Fruit fly (Drosophila melanogaster) whole organism, embryonic: ENCODE results near the gene crq.

Source experiments
- Blimp-1 ChIP-seq: fragments of 200-800 bp; sonication (Bioruptor generic); optimal IDR thresholded peaks from 3 replicates; lab custom pipeline; 2018; ENCODE audit warnings: missing biosample characterization, missing genetic modification characterization, mild to moderate bottlenecking, moderate library complexity, missing genetic modification reagents
- CG11695 ChIP-seq: fragments of 200-800 bp; sonication (Bioruptor generic); IDR thresholded peaks from 3 replicates; pipeline ENCODE4 v1.3.6; 2022; ENCODE audit warnings: missing biosample characterization, missing genetic modification characterization
- CG11696 ChIP-seq: fragments of 200-800 bp; sonication (Bioruptor generic); IDR thresholded peaks from 2 replicates; pipeline ENCODE4 v1.3.6; 2022; ENCODE audit warnings: missing biosample characterization, missing genetic modification characterization
- CG15514 ChIP-seq: fragments of 200-800 bp; sonication (Bioruptor generic); optimal IDR thresholded peaks from 3 replicates; lab custom pipeline; 2017; ENCODE audit warnings: missing biosample characterization, missing genetic modification characterization, mild to moderate bottlenecking, moderate library complexity, missing genetic modification reagents
- CG1603 ChIP-seq: fragments of 200-800 bp; sonication (Bioruptor generic); optimal IDR thresholded peaks from 2 replicates; lab custom pipeline; 2019; ENCODE audit warnings: missing biosample characterization, mild to moderate bottlenecking, missing genetic modification characterization, moderate library complexity
- CG17186 ChIP-seq: fragments of 200-800 bp; sonication (Bioruptor generic); optimal IDR thresholded peaks from 3 replicates; lab custom pipeline; 2017; ENCODE audit warnings: missing biosample characterization, missing genetic modification reagents, missing genetic modification characterization
- CG17385 ChIP-seq: fragments of 200-800 bp; sonication (Bioruptor generic); optimal IDR thresholded peaks from 3 replicates; lab custom pipeline; 2018; ENCODE audit warnings: missing biosample characterization, mild to moderate bottlenecking, missing genetic modification characterization
- CG18599 ChIP-seq: fragments of 200-800 bp; sonication (Bioruptor generic); optimal IDR thresholded peaks from 3 replicates; lab custom pipeline; 2017; ENCODE audit warnings: missing biosample characterization, missing genetic modification characterization, mild to moderate bottlenecking, moderate library complexity, missing genetic modification reagents
- CG18619 ChIP-seq: fragments of 200-800 bp; sonication (Bioruptor generic); optimal IDR thresholded peaks from 3 replicates; lab custom pipeline; 2017; ENCODE audit warnings: missing biosample characterization, mild to moderate bottlenecking, missing genetic modification characterization
- CG2199 ChIP-seq: fragments of 200-800 bp; sonication (Bioruptor generic); IDR thresholded peaks from 3 replicates; pipeline ENCODE4 v1.3.6; 2022; ENCODE audit warnings: missing biosample characterization, missing genetic modification characterization
- CG31388 ChIP-seq: fragments of 200-800 bp; sonication (Bioruptor generic); optimal IDR thresholded peaks from 2 replicates; lab custom pipeline; 2016; ENCODE audit warnings: missing biosample characterization, missing genetic modification characterization
- CG7372 ChIP-seq: fragments of 200-800 bp; sonication (Bioruptor generic); IDR thresholded peaks from 2 replicates; pipeline ENCODE4 v1.3.6; 2022; ENCODE audit warnings: missing biosample characterization, missing genetic modification characterization
- CG8281 ChIP-seq: fragments of 200-800 bp; sonication (Bioruptor generic); optimal IDR thresholded peaks from 2 replicates; lab custom pipeline; 2018; ENCODE audit warnings: missing biosample characterization, mild to moderate bottlenecking, missing genetic modification characterization, moderate library complexity
- CG8388 ChIP-seq: fragments of 200-800 bp; sonication (Bioruptor generic); optimal IDR thresholded peaks from 2 replicates; lab custom pipeline; 2019; ENCODE audit warnings: missing biosample characterization, mild to moderate bottlenecking, missing genetic modification characterization, moderate library complexity
- CG9817 ChIP-seq: fragments of 200-800 bp; sonication (Bioruptor generic); optimal IDR thresholded peaks from 2 replicates; lab custom pipeline; 2018; ENCODE audit warnings: missing biosample characterization, mild to moderate bottlenecking, missing genetic modification characterization, moderate library complexity
- CkIIα-i1 ChIP-seq: fragments of 200-800 bp; sonication (Bioruptor generic); IDR thresholded peaks from 2 replicates; pipeline ENCODE4 v1.3.6; 2022; ENCODE audit warnings: missing biosample characterization, missing genetic modification characterization
- Dad ChIP-seq: fragments of 200-800 bp; sonication (Bioruptor generic); optimal IDR thresholded peaks from 3 replicates; lab custom pipeline; 2016; ENCODE audit warnings: missing biosample characterization, missing genetic modification characterization
- Dbx ChIP-seq: fragments of 200-800 bp; sonication (Bioruptor generic); IDR thresholded peaks from 3 replicates; pipeline ENCODE4 v1.3.6; 2022; ENCODE audit warnings: missing biosample characterization, missing genetic modification characterization
- ERR ChIP-seq: fragments of 200-800 bp; sonication (Bioruptor generic); optimal IDR thresholded peaks from 2 replicates; lab custom pipeline; 2016; ENCODE audit warnings: missing biosample characterization, missing genetic modification characterization
- HLH3B ChIP-seq: fragments of 200-800 bp; sonication (Bioruptor generic); IDR thresholded peaks from 2 replicates; pipeline ENCODE4 v1.3.6; 2022; ENCODE audit warnings: missing biosample characterization, missing genetic modification characterization
- HLH4C ChIP-seq: fragments of 200-800 bp; sonication (Bioruptor generic); IDR thresholded peaks from 3 replicates; pipeline ENCODE4 v1.3.6; 2022; ENCODE audit warnings: missing biosample characterization, missing genetic modification characterization; ENCODE audit not compliant: partially characterized antibody
- HLHmδ ChIP-seq: fragments of 200-800 bp; sonication (Bioruptor generic); optimal IDR thresholded peaks from 2 replicates; lab custom pipeline; 2018; ENCODE audit warnings: missing biosample characterization, mild to moderate bottlenecking, missing genetic modification characterization, moderate library complexity
- Max ChIP-seq: fragments of 200-800 bp; sonication (Bioruptor generic); optimal IDR thresholded peaks from 2 replicates; lab custom pipeline; 2016; ENCODE audit warnings: missing biosample characterization, mild to moderate bottlenecking, missing genetic modification characterization
- Rx ChIP-seq: fragments of 200-800 bp; sonication (Bioruptor generic); IDR thresholded peaks from 2 replicates; pipeline ENCODE4 v1.3.6; 2022; ENCODE audit warnings: missing biosample characterization, missing genetic modification characterization
- Sox102F ChIP-seq: fragments of 200-800 bp; sonication (Bioruptor generic); optimal IDR thresholded peaks from 2 replicates; lab custom pipeline; 2018; ENCODE audit warnings: missing biosample characterization, mild to moderate bottlenecking, missing genetic modification characterization, moderate library complexity
- Ssrp ChIP-seq: fragments of 200-800 bp; sonication (Bioruptor generic); optimal IDR thresholded peaks from 2 replicates; lab custom pipeline; 2018; ENCODE audit warnings: missing biosample characterization, mild to moderate bottlenecking, missing genetic modification characterization, moderate library complexity
- Trl ChIP-seq, 3 experiments: fragments of >200 bp in 2 of 3; fragments of 200-800 bp in 1 of 3; sonication (Bioruptor generic) in 1 of 3; optimal IDR thresholded peaks; 2 replicates in 1 of 3; 3 replicates in 2 of 3; lab custom pipeline; 2016 to 2017; ENCODE audit warnings: missing biosample characterization in 1 of 3, missing genetic modification characterization in 1 of 3
- bbx ChIP-seq: fragments of 200-800 bp; sonication (Bioruptor generic); IDR thresholded peaks from 2 replicates; pipeline ENCODE4 v1.3.6; 2022; ENCODE audit warnings: missing biosample characterization, missing genetic modification characterization; ENCODE audit not compliant: partially characterized antibody
- bigmax ChIP-seq: fragments of 200-800 bp; sonication (Bioruptor generic); optimal IDR thresholded peaks from 2 replicates; lab custom pipeline; 2018; ENCODE audit warnings: missing biosample characterization, mild to moderate bottlenecking, missing genetic modification characterization
- br ChIP-seq: fragments of >200 bp; optimal IDR thresholded peaks from 2 replicates; lab custom pipeline; 2017
- caup ChIP-seq: fragments of 200-800 bp; sonication (Bioruptor generic); optimal IDR thresholded peaks from 3 replicates; lab custom pipeline; 2017; ENCODE audit warnings: missing biosample characterization, mild to moderate bottlenecking, missing genetic modification characterization, moderate library complexity; ENCODE audit not compliant: severe bottlenecking
- croc ChIP-seq: fragments of 200-800 bp; sonication (Bioruptor generic); conservative IDR thresholded peaks from 3 replicates; pipeline ENCODE4 v1.3.6; 2022; ENCODE audit warnings: missing biosample characterization, missing genetic modification characterization
- danr ChIP-seq: fragments of 200-800 bp; sonication (Bioruptor generic); IDR thresholded peaks from 2 replicates; pipeline ENCODE4 v1.3.6; 2022; ENCODE audit warnings: missing biosample characterization, missing genetic modification characterization
- dimm ChIP-seq: fragments of 200-800 bp; sonication (Bioruptor generic); IDR thresholded peaks from 2 replicates; pipeline ENCODE4 v1.3.6; 2022; ENCODE audit warnings: missing biosample characterization, missing genetic modification characterization
- en ChIP-seq: fragments of 200-800 bp; sonication (Bioruptor generic); optimal IDR thresholded peaks from 2 replicates; lab custom pipeline; 2016; ENCODE audit warnings: missing biosample characterization, missing genetic modification characterization
- esg ChIP-seq: fragments of 200-800 bp; sonication (Bioruptor generic); conservative IDR thresholded peaks from 2 replicates; pipeline ENCODE4 v1.3.6; 2022; ENCODE audit warnings: missing biosample characterization, missing genetic modification characterization
- ftz-f1 ChIP-seq: fragments of 200-800 bp; sonication (Bioruptor generic); optimal IDR thresholded peaks from 2 replicates; lab custom pipeline; 2016; ENCODE audit warnings: missing biosample characterization, missing genetic modification characterization
- gce ChIP-seq: fragments of 200-800 bp; sonication (Bioruptor generic); IDR thresholded peaks from 3 replicates; pipeline ENCODE4 v1.3.6; 2022; ENCODE audit warnings: missing biosample characterization, missing genetic modification characterization
- hkb ChIP-seq, 2 experiments: fragments of 200-800 bp in 1 of 2; fragments of >200 bp in 1 of 2; sonication (Bioruptor generic) in 1 of 2; IDR thresholded peaks in 1 of 2; optimal IDR thresholded peaks in 1 of 2; 2 replicates each; pipeline versions ENCODE4 v1.3.6 to Lab custom; 2017 to 2022; ENCODE audit warnings: missing biosample characterization in 1 of 2, missing genetic modification characterization in 1 of 2
- inv ChIP-seq: fragments of 200-800 bp; sonication (Bioruptor generic); IDR thresholded peaks from 2 replicates; pipeline ENCODE4 v1.3.6; 2022; ENCODE audit warnings: missing biosample characterization, missing genetic modification characterization; ENCODE audit not compliant: partially characterized antibody
- lov ChIP-seq, 2 experiments: fragments of 200-800 bp in 1 of 2; fragments of >200 bp in 1 of 2; sonication (Bioruptor generic) in 1 of 2; IDR thresholded peaks in 1 of 2; optimal IDR thresholded peaks in 1 of 2; 2 replicates in 1 of 2; 3 replicates in 1 of 2; pipeline versions ENCODE4 v1.3.6 to Lab custom; 2017 to 2022; ENCODE audit warnings: missing biosample characterization in 1 of 2, missing genetic modification characterization in 1 of 2
- mld ChIP-seq: fragments of 200-800 bp; sonication (Bioruptor generic); IDR thresholded peaks from 3 replicates; pipeline ENCODE4 v1.3.6; 2022; ENCODE audit warnings: missing biosample characterization, missing genetic modification characterization; ENCODE audit not compliant: partially characterized antibody
- nau ChIP-seq: fragments of 200-800 bp; sonication (Bioruptor generic); optimal IDR thresholded peaks from 3 replicates; lab custom pipeline; 2017; ENCODE audit warnings: missing biosample characterization, mild to moderate bottlenecking, missing genetic modification characterization, missing genetic modification reagents
- schlank ChIP-seq: fragments of 200-800 bp; sonication (Bioruptor generic); optimal IDR thresholded peaks from 2 replicates; lab custom pipeline; 2018; ENCODE audit warnings: missing biosample characterization, mild to moderate bottlenecking, missing genetic modification characterization
- scrt ChIP-seq: fragments of 200-800 bp; sonication (Bioruptor generic); optimal IDR thresholded peaks from 2 replicates; lab custom pipeline; 2018; ENCODE audit warnings: missing biosample characterization, mild to moderate bottlenecking, missing genetic modification characterization, moderate library complexity
- seq ChIP-seq: fragments of 200-800 bp; sonication (Bioruptor generic); IDR thresholded peaks from 2 replicates; pipeline ENCODE4 v1.3.6; 2022; ENCODE audit warnings: missing biosample characterization, missing genetic modification characterization
- stwl ChIP-seq: fragments of 200-800 bp; sonication (Bioruptor generic); optimal IDR thresholded peaks from 3 replicates; lab custom pipeline; 2018; ENCODE audit warnings: missing biosample characterization, mild to moderate bottlenecking, missing genetic modification characterization, moderate library complexity
- usp ChIP-seq: fragments of >200 bp; optimal IDR thresholded peaks from 2 replicates; lab custom pipeline; 2017; ENCODE audit warnings: missing biosample characterization, missing genetic modification characterization
- wor ChIP-seq: fragments of 200-800 bp; sonication (Bioruptor generic); IDR thresholded peaks from 2 replicates; pipeline ENCODE4 v1.3.6; 2022; ENCODE audit warnings: missing biosample characterization, missing genetic modification characterization

crq gene

DNA sequence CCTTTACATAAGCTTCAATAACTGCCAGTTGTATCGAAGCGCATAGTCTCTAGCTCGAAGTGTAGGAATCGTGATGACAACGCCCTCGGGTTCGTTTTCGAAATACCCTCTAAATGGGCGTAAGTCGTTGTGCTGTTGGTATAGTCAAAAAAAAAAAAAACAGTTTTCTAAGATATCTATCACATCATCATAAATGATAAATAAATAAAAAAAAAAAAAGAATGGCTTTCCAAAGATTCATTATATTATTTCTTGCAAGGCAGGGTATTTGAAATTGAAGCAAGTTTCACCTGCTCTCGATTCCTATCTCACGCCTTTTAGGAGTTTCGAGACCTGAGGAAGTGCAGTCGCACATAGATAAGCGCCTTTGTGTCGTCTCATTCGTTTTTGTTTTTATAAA, 40.5 kb upstream of the crq start (continued):
- TF ChIP-seq CG11695 (GFP tag; lab: Robert Waterston, UW) (no peak), danr (no peak), CG2199 (GFP tag; lab: Robert Waterston, UW) (no peak), Blimp-1 (peak; percentile 19), Ssrp (peak; percentile 37), esg (GFP tag; lab: Robert Waterston, UW) (peak; percentile 28; the same call in 1 of the 2 replicates), br (lab: Kevin White, UChicago) (no peak), hkb (optimal IDR thresholded peaks at IDR 0.05; lab: Kevin White, UChicago) (no peak), hkb (GFP tag; IDR thresholded peaks at IDR 0.05; lab: Robert Waterston, UW) (peak; percentile 74), CG17385 (GFP tag; lab: Kevin White, UChicago) (peak; percentile 21), gce (GFP tag; lab: Robert Waterston, UW) (no peak), bigmax (GFP tag; lab: Kevin White, UChicago) (no peak), usp (GFP tag; lab: Kevin White, UChicago) (no peak), stwl (no peak), bbx (no peak), Dad (GFP tag; lab: Kevin White, UChicago) (no peak), Rx (no peak), CG11696 (GFP tag; lab: Robert Waterston, UW) (no peak), CG1603 (no peak), CG7372 (GFP tag; lab: Robert Waterston, UW) (no peak), Max (GFP tag; lab: Kevin White, UChicago) (peak; percentile 48), inv (GFP tag; lab: Robert Waterston, UW) (no peak), ftz-f1 (GFP tag; lab: Kevin White, UChicago) (no peak), Trl (optimal IDR thresholded peaks at IDR 0.05; lab: Kevin White, UChicago) (no peak), Trl (GFP tag; optimal IDR thresholded peaks at IDR 0.05; lab: Kevin White, UChicago) (peak; percentile 13), dimm (GFP tag; lab: Robert Waterston, UW) (no peak), schlank (tag; lab: Kevin White, UChicago) (no peak), Dbx (GFP tag; lab: Robert Waterston, UW) (no peak), wor (GFP tag; lab: Robert Waterston, UW) (no peak; the same call in 1 of the 2 replicates), CG15514 (GFP tag; lab: Kevin White, UChicago) (no peak), caup (no peak), HLHmδ (GFP tag; lab: Kevin White, UChicago) (no peak), croc (GFP tag; lab: Robert Waterston, UW) (no peak), CG18599 (GFP tag; lab: Kevin White, UChicago) (no peak), ERR (GFP tag; lab: Kevin White, UChicago) (no peak), CG17186 (GFP tag; lab: Kevin White, UChicago) (no peak), CkIIα-i1 (GFP tag; lab: Robert Waterston, UW) (no peak), CG18619 (GFP tag; lab: Kevin White, UChicago) (no peak), scrt (GFP tag; lab: Kevin White, UChicago) (no peak), mld (GFP tag; lab: Robert Waterston, UW) (no peak), nau (no peak), en (GFP tag; lab: Kevin White, UChicago) (no peak), CG8281 (no peak), CG8388 (peak; percentile 42), CG9817 (tag; lab: Kevin White, UChicago) (no peak), HLH3B (GFP tag; lab: Robert Waterston, UW) (peak; percentile 75), CG31388 (no peak), HLH4C (GFP tag; lab: Robert Waterston, UW) (no peak), lov (optimal IDR thresholded peaks at IDR 0.05; lab: Kevin White, UChicago) (no peak), lov (GFP tag; IDR thresholded peaks at IDR 0.05; lab: Robert Waterston, UW) (no peak), Sox102F (GFP tag; lab: Kevin White, UChicago) (peak; percentile 75), seq (GFP tag; lab: Robert Waterston, UW) (0 out of 2 replicates have a peak, but pooled peaks have one; percentile 37)
